Worm (Caenorhabditis elegans): ENCODE data around the gene eif-3.K.

DNA sequence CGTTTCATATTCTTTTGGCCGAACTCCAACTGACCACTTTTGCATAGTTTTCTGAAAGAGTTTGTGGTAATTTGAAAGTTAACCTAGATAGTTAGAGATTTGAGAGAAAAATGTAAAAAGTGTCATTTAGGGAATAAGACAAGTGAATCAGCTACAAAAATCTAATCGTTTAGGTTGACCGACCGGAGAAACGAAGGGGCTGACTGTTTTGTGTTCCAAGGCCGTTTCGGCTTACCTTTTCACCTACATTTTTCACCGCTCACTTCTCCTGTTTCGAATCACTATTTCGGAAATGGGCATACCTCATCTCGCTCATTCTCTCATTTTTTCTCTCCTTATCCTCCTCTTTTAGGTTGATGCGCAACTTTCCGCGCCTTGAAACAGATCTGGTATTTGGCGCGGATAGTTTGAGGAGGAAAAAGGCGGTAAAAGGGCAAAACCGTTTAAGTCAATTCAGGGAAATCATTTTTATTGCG is 7.3 kb downstream of the eif-3.K start, which contains the start of gene mpst-7:
- no peak for TF ChIP-seq unc-62 (GFP tag; optimal IDR thresholded peaks at IDR 0.05)
- TF ChIP-seq bed-3 (GFP tag; optimal IDR thresholded peaks at IDR 0.05): no peak
- no peak for TF ChIP-seq mab-5 (tag; optimal IDR thresholded peaks at IDR 0.05)
- TF ChIP-seq blmp-1 (tag; optimal IDR thresholded peaks at IDR 0.05): no peak
- no peak for TF ChIP-seq nhr-12 (tag; optimal IDR thresholded peaks at IDR 0.05)
- no peak for TF ChIP-seq pha-4 (tag; optimal IDR thresholded peaks at IDR 0.05)

All from whole organism, mixed stage, embryonic.